Fruit fly (Drosophila melanogaster) whole organism: ENCODE data around the gene Ttc19.

Experiments used
- CG8478 ChIP-seq: fragments of >200 bp; optimal IDR thresholded peaks from 2 replicates; lab custom pipeline; 2018; ENCODE audit warnings: inconsistent platforms
- psq ChIP-seq: fragments of >200 bp; optimal IDR thresholded peaks from 2 replicates; lab custom pipeline; 2017
- usp ChIP-seq: fragments of >200 bp; optimal IDR thresholded peaks from 2 replicates; lab custom pipeline; 2017; ENCODE audit warnings: missing biosample characterization, missing genetic modification characterization, mixed read lengths

- TF ChIP-seq psq (lab: Kevin White, UChicago) = no peak
- no peak for TF ChIP-seq CG8478 (lab: Kevin White, UChicago)
- no peak for TF ChIP-seq usp (GFP tag; lab: Kevin White, UChicago)
These were observed 20.2 kb downstream of the Ttc19 start for dm6 chr2L:19024744-19025059.
